Fruit fly (Drosophila melanogaster) whole organism, pupa: Measurements from ENCODE around the gene JMJD7.
A peak's percentile ranks its signal among the peaks of the same experiment; 100 is the strongest.

Experiments used
- CG12605 ChIP-seq: fragments of 200-800 bp; sonication (Bioruptor generic); IDR thresholded peaks from 2 replicates; pipeline ENCODE4 v1.3.6; 2022; ENCODE audit warnings: missing biosample characterization, missing genetic modification characterization
- CG13204 ChIP-seq: fragments of 200-800 bp; sonication (Bioruptor generic); optimal IDR thresholded peaks from 2 replicates; lab custom pipeline; 2018; ENCODE audit warnings: missing biosample characterization, mild to moderate bottlenecking, missing genetic modification characterization, moderate library complexity
- CG14655 ChIP-seq: fragments of 200-800 bp; sonication (Bioruptor generic); optimal IDR thresholded peaks from 3 replicates; lab custom pipeline; 2017; ENCODE audit warnings: mild to moderate bottlenecking, missing biosample characterization, missing genetic modification reagents, missing genetic modification characterization
- CG15710 ChIP-seq: fragments of 200-800 bp; sonication (Bioruptor generic); optimal IDR thresholded peaks from 2 replicates; lab custom pipeline; 2018; ENCODE audit warnings: missing biosample characterization, mild to moderate bottlenecking, missing genetic modification characterization, moderate library complexity
- CG34367 ChIP-seq: fragments of 200-800 bp; sonication (Bioruptor generic); optimal IDR thresholded peaks from 2 replicates; lab custom pipeline; 2018; ENCODE audit warnings: missing biosample characterization, mild to moderate bottlenecking, missing genetic modification characterization
- CG4496 ChIP-seq: fragments of 200-800 bp; sonication (Bioruptor generic); IDR thresholded peaks from 3 replicates; pipeline ENCODE4 v1.3.6; 2022; ENCODE audit warnings: missing biosample characterization, missing genetic modification characterization
- CG8159 ChIP-seq: fragments of 200-800 bp; sonication (Bioruptor generic); optimal IDR thresholded peaks from 3 replicates; lab custom pipeline; 2018; ENCODE audit warnings: missing biosample characterization, mild to moderate bottlenecking, missing genetic modification characterization, moderate library complexity
- CG9948 ChIP-seq: fragments of 200-800 bp; sonication (Bioruptor generic); optimal IDR thresholded peaks from 2 replicates; lab custom pipeline; 2018; ENCODE audit warnings: missing biosample characterization, mild to moderate bottlenecking, missing genetic modification characterization, moderate library complexity
- D1 ChIP-seq: fragments of 200-800 bp; sonication (Bioruptor generic); optimal IDR thresholded peaks from 2 replicates; lab custom pipeline; 2018; ENCODE audit warnings: missing biosample characterization, mild to moderate bottlenecking, missing genetic modification characterization, moderate library complexity
- EcR ChIP-seq: fragments of 200-800 bp; sonication (Bioruptor generic); optimal IDR thresholded peaks from 3 replicates; lab custom pipeline; 2019; ENCODE audit warnings: missing biosample characterization, missing genetic modification characterization, mild to moderate bottlenecking, moderate library complexity, missing genetic modification reagents
- Pif1A ChIP-seq: fragments of 200-800 bp; sonication (Bioruptor generic); optimal IDR thresholded peaks from 3 replicates; lab custom pipeline; 2016; ENCODE audit warnings: missing biosample characterization, missing genetic modification characterization
- fd96Ca ChIP-seq: fragments of 200-800 bp; sonication (Bioruptor generic); IDR thresholded peaks from 3 replicates; pipeline ENCODE4 v1.3.6; 2022; ENCODE audit warnings: missing biosample characterization, missing genetic modification characterization
- gl ChIP-seq: fragments of 200-800 bp; sonication (Bioruptor generic); optimal IDR thresholded peaks from 2 replicates; lab custom pipeline; 2018; ENCODE audit warnings: missing biosample characterization, mild to moderate bottlenecking, missing genetic modification characterization
- rn ChIP-seq: fragments of 200-800 bp; sonication (Bioruptor generic); IDR thresholded peaks from 2 replicates; pipeline ENCODE4 v1.3.6; 2022; ENCODE audit warnings: missing biosample characterization, missing genetic modification characterization

DNA sequence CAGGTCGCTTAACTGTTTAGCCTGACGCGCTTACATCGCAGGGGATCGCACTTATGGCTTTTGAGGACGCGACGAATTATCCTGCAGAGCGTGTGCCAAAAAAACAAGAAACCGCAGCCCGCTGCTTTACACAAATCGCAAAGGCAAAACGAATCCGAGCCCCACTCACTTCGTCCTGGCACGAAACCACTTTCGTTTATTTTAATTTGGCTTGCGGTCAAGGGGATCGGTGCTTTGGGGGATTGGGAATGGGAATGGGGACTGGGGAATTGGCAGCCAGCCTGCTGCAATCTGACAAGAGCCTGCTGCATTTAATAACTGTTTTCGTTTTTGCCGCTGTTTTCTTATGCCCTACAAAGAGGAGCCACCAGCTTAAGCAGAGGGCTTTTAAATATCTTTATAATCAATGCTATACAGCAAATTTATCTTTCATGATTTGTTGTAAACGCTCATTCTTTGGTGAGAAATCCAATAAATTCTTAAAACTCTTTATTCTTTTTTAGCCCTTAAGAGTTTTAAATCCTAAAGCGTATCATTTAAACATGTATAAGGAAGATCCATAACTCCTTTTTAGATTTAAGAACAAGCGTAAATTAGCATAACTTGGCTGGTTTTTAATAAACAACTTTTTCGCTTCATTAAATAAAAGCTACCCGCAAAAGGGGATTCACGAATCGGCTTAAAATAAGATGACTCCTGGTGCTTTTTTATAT, 40.1 kb downstream of the JMJD7 start:
- peak; percentile 66 for TF ChIP-seq CG8159 (tag; lab: Kevin White, UChicago)
- TF ChIP-seq CG4496 = no peak
- peak; percentile 5 for TF ChIP-seq CG9948
- TF ChIP-seq CG14655 (GFP tag; lab: Kevin White, UChicago) = no peak
- no peak for TF ChIP-seq CG12605 (GFP tag; lab: Robert Waterston, UW)
- no peak for TF ChIP-seq EcR (GFP tag; lab: Kevin White, UChicago)
- no peak for TF ChIP-seq gl (tag; lab: Kevin White, UChicago)
- TF ChIP-seq fd96Ca (GFP tag; lab: Robert Waterston, UW) = no peak
- TF ChIP-seq CG13204 (GFP tag; lab: Kevin White, UChicago) = no peak
- TF ChIP-seq Pif1A (GFP tag; lab: Kevin White, UChicago) = no peak
- TF ChIP-seq D1 = no peak
- TF ChIP-seq CG15710 (tag; lab: Kevin White, UChicago) = peak; percentile 52
- peak; percentile 4 for TF ChIP-seq CG34367 (tag; lab: Kevin White, UChicago)
- TF ChIP-seq rn (GFP tag; lab: Robert Waterston, UW) = no peak
